Worm (Caenorhabditis elegans) whole organism, mixed stage, embryonic: ENCODE results near the gene msp-36.

ENCODE experiments used
- nhr-76 ChIP-seq: sonication (generic microtip); optimal IDR thresholded peaks from 2 replicates; lab custom pipeline; 2017; ENCODE audit warnings: missing biosample characterization, missing genetic modification characterization
- unc-39 ChIP-seq: fragments of 150-350 bp; optimal IDR thresholded peaks from 2 replicates; lab custom pipeline; 2014; ENCODE audit warnings: missing biosample characterization, missing genetic modification characterization
- ztf-11 ChIP-seq: fragments of 150-350 bp; optimal IDR thresholded peaks from 2 replicates; lab custom pipeline; 2014; ENCODE audit warnings: missing biosample characterization, missing genetic modification characterization

- TF ChIP-seq ztf-11 = no peak
- no peak for TF ChIP-seq nhr-76 (tag; lab: Kevin White, UChicago)
- TF ChIP-seq unc-39 (tag; lab: Kevin White, UChicago) = no peak
Observed at ce11 chrIV:10095171-10095570, at the start of gene msp-36, which contains the start of gene C04G2.5.
